Worm (Caenorhabditis elegans) whole organism, L4 larva: ENCODE measurements around the gene gas-1.

Experiments
- F10B5.3 ChIP-seq: sonication (generic microtip); optimal IDR thresholded peaks from 2 replicates; lab custom pipeline; 2016; ENCODE audit warnings: mild to moderate bottlenecking, missing genetic modification characterization, missing compliant biosample characterization
- F26F4.8 ChIP-seq: fragments of 200-800 bp; sonication (Bioruptor generic); conservative IDR thresholded peaks from 2 replicates; pipeline ENCODE4 v1.3.6; 2022; ENCODE audit warnings: missing genetic modification characterization, missing compliant biosample characterization
- F44E2.7 ChIP-seq: fragments of 200-800 bp; sonication (Bioruptor generic); IDR thresholded peaks from 2 replicates; pipeline ENCODE4 v2.1.2; 2022; ENCODE audit warnings: missing genetic modification characterization, missing compliant biosample characterization
- T20F7.1 ChIP-seq: fragments of 200-800 bp; sonication (Bioruptor generic); optimal IDR thresholded peaks from 2 replicates; lab custom pipeline; 2018; ENCODE audit warnings: mild to moderate bottlenecking, missing genetic modification characterization, missing compliant biosample characterization
- Y48G9A.11 ChIP-seq: fragments of 200-800 bp; sonication (Bioruptor generic); IDR thresholded peaks from 2 replicates; pipeline ENCODE4 v1.3.6; 2022; ENCODE audit warnings: missing genetic modification reagents, missing genetic modification characterization, missing compliant biosample characterization
- Y75B8A.6 ChIP-seq: fragments of 200-800 bp; sonication (Bioruptor generic); IDR thresholded peaks from 2 replicates; pipeline ENCODE4 v1.3.6; 2022; ENCODE audit warnings: missing genetic modification reagents, missing genetic modification characterization, missing compliant biosample characterization
- aha-1 ChIP-seq: fragments of 150-350 bp; peaks from one replicate; lab custom pipeline; 2014; ENCODE audit warnings: missing biosample characterization, missing genetic modification characterization
- aly-2 ChIP-seq: sonication (generic microtip); optimal IDR thresholded peaks from 2 replicates; lab custom pipeline; 2018; ENCODE audit warnings: missing biosample characterization, missing genetic modification characterization
- arid-1 ChIP-seq: fragments of 200-800 bp; sonication (Bioruptor generic); conservative IDR thresholded peaks from 2 replicates; pipeline ENCODE4 v1.3.6; 2022; ENCODE audit warnings: missing genetic modification reagents, missing genetic modification characterization, missing compliant biosample characterization
- ceh-20 ChIP-seq: fragments of 200-800 bp; sonication (Bioruptor generic); IDR thresholded peaks from 2 replicates; pipeline ENCODE4 v1.3.6; 2022; ENCODE audit warnings: missing genetic modification reagents, missing genetic modification characterization, missing compliant biosample characterization
- ceh-28 ChIP-seq: fragments of 150-350 bp; optimal IDR thresholded peaks from 2 replicates; lab custom pipeline; 2014; ENCODE audit warnings: missing biosample characterization, missing genetic modification reagents, missing genetic modification characterization
- ceh-32 ChIP-seq: sonication (generic microtip); optimal IDR thresholded peaks from 2 replicates; lab custom pipeline; 2016; ENCODE audit warnings: mild to moderate bottlenecking, missing genetic modification characterization, missing compliant biosample characterization; ENCODE audit not compliant: poor library complexity
- ceh-44 ChIP-seq: fragments of 200-800 bp; sonication (Bioruptor generic); IDR thresholded peaks from 2 replicates; pipeline ENCODE4 v1.3.6; 2022; ENCODE audit warnings: missing genetic modification reagents, missing genetic modification characterization, missing compliant biosample characterization
- daf-16 ChIP-seq, 3 experiments: sonication (generic microtip); optimal IDR thresholded peaks; 2 replicates each; lab custom pipeline; 2016 to 2017; ENCODE audit warnings: missing genetic modification characterization in 3 of 3, missing genetic modification reagents in 3 of 3, mild to moderate bottlenecking in 2 of 3, missing compliant biosample characterization in 2 of 3, missing biosample characterization in 1 of 3, moderate library complexity in 1 of 3
- daf-8 ChIP-seq: fragments of 200-800 bp; sonication (Bioruptor generic); IDR thresholded peaks from 2 replicates; pipeline ENCODE4 v1.3.6; 2022; ENCODE audit warnings: missing genetic modification characterization, missing compliant biosample characterization
- dmd-6 ChIP-seq: fragments of 200-800 bp; sonication (Bioruptor generic); IDR thresholded peaks from 2 replicates; pipeline ENCODE4 v1.3.6; 2022; ENCODE audit warnings: missing genetic modification reagents, missing genetic modification characterization, missing compliant biosample characterization
- dmd-8 ChIP-seq: fragments of 200-800 bp; sonication (Bioruptor generic); IDR thresholded peaks from 2 replicates; pipeline ENCODE4 v1.3.6; 2022; ENCODE audit warnings: missing genetic modification characterization, missing compliant biosample characterization
- dve-1 ChIP-seq: sonication (generic microtip); optimal IDR thresholded peaks from 2 replicates; lab custom pipeline; 2017; ENCODE audit warnings: antibody characterized with exemption, mild to moderate bottlenecking, missing genetic modification characterization, missing compliant biosample characterization; ENCODE audit not compliant: insufficient read depth
- egl-27 ChIP-seq: sonication (generic microtip); optimal IDR thresholded peaks from 3 replicates; lab custom pipeline; 2017; ENCODE audit warnings: missing biosample characterization, missing genetic modification reagents, missing genetic modification characterization
- fos-1 ChIP-seq: fragments of 150-350 bp; optimal IDR thresholded peaks from 2 replicates; lab custom pipeline; 2014; ENCODE audit warnings: missing biosample characterization, missing genetic modification characterization
- gei-8 ChIP-seq: fragments of 200-800 bp; sonication (Bioruptor generic); optimal IDR thresholded peaks from 2 replicates; lab custom pipeline; 2018; ENCODE audit warnings: mild to moderate bottlenecking, missing genetic modification characterization, missing compliant biosample characterization
- hlh-11 ChIP-seq: fragments of 200-800 bp; sonication (Bioruptor generic); optimal IDR thresholded peaks from 2 replicates; lab custom pipeline; 2018; ENCODE audit warnings: mild to moderate bottlenecking, missing genetic modification characterization, missing compliant biosample characterization
- hlh-30 ChIP-seq: sonication (generic microtip); optimal IDR thresholded peaks from 2 replicates; lab custom pipeline; 2017; ENCODE audit warnings: antibody characterized with exemption, mild to moderate bottlenecking, missing genetic modification characterization, missing compliant biosample characterization; ENCODE audit not compliant: insufficient read depth
- hmg-1.1 ChIP-seq: fragments of 200-800 bp; sonication (Bioruptor generic); IDR thresholded peaks from 2 replicates; pipeline ENCODE4 v1.3.6; 2022; ENCODE audit warnings: missing genetic modification reagents, missing genetic modification characterization, missing compliant biosample characterization
- lim-7 ChIP-seq: fragments of 200-800 bp; sonication (Bioruptor generic); IDR thresholded peaks from 2 replicates; pipeline ENCODE4 v1.3.6; 2022; ENCODE audit warnings: missing genetic modification characterization, missing compliant biosample characterization
- lin-13 ChIP-seq: fragments of 150-350 bp; optimal IDR thresholded peaks from 2 replicates; lab custom pipeline; 2014; ENCODE audit warnings: missing biosample characterization, missing genetic modification reagents, missing genetic modification characterization
- lin-15B ChIP-seq: fragments of 150-350 bp; sonication (generic microtip); optimal IDR thresholded peaks from 3 replicates; lab custom pipeline; 2014; ENCODE audit warnings: missing biosample characterization, missing genetic modification characterization
- lin-29 ChIP-seq: fragments of 200-800 bp; sonication (Bioruptor generic); IDR thresholded peaks from 2 replicates; pipeline ENCODE4 v1.3.6; 2022; ENCODE audit warnings: missing genetic modification reagents, missing genetic modification characterization, missing compliant biosample characterization
- lin-38 ChIP-seq: fragments of 200-800 bp; sonication (Bioruptor generic); IDR thresholded peaks from 2 replicates; pipeline ENCODE4 v1.3.6; 2022; ENCODE audit warnings: missing genetic modification reagents, missing genetic modification characterization, missing compliant biosample characterization
- lin-39 ChIP-seq: fragments of 150-350 bp; optimal IDR thresholded peaks from 2 replicates; lab custom pipeline; 2014; ENCODE audit warnings: missing biosample characterization, missing genetic modification reagents, missing genetic modification characterization
- lsy-2 ChIP-seq, 2 experiments: fragments of 150-350 bp in 1 of 2; sonication (generic microtip) in 1 of 2; optimal IDR thresholded peaks; 2 replicates each; lab custom pipeline; 2014 to 2017; ENCODE audit warnings: missing biosample characterization in 2 of 2, missing genetic modification characterization in 2 of 2
- mdt-29 ChIP-seq: fragments of 200-800 bp; sonication (Bioruptor generic); IDR thresholded peaks from 2 replicates; pipeline ENCODE4 v1.3.6; 2022; ENCODE audit warnings: missing genetic modification reagents, missing genetic modification characterization, missing compliant biosample characterization
- mep-1 ChIP-seq: fragments of 150-350 bp; sonication (generic microtip); optimal IDR thresholded peaks from 3 replicates; lab custom pipeline; 2014; ENCODE audit warnings: missing biosample characterization, missing genetic modification characterization
- mes-2 ChIP-seq: sonication (generic microtip); optimal IDR thresholded peaks from 2 replicates; lab custom pipeline; 2016; ENCODE audit warnings: missing genotype, mild to moderate bottlenecking, missing genetic modification characterization, missing compliant biosample characterization; ENCODE audit not compliant: poor library complexity, severe bottlenecking
- nhr-25 ChIP-seq: sonication (generic microtip); optimal IDR thresholded peaks from 2 replicates; lab custom pipeline; 2017; ENCODE audit warnings: missing genetic modification characterization, mild to moderate bottlenecking, missing compliant biosample characterization, antibody characterized with exemption, moderate library complexity, borderline replicate concordance; ENCODE audit not compliant: insufficient read depth
- nhr-28 ChIP-seq: fragments of 150-350 bp; optimal IDR thresholded peaks from 2 replicates; lab custom pipeline; 2014; ENCODE audit warnings: missing biosample characterization, missing genetic modification characterization
- nhr-42 ChIP-seq: fragments of 200-800 bp; sonication (Bioruptor generic); IDR thresholded peaks from 2 replicates; pipeline ENCODE4 v1.3.6; 2022; ENCODE audit warnings: missing genetic modification characterization, missing compliant biosample characterization
- nhr-77 ChIP-seq: fragments of 150-350 bp; optimal IDR thresholded peaks from 2 replicates; lab custom pipeline; 2014; ENCODE audit warnings: missing biosample characterization, missing genetic modification characterization
- php-3 ChIP-seq: fragments of 200-800 bp; sonication (Bioruptor generic); IDR thresholded peaks from 2 replicates; pipeline ENCODE4 v1.3.6; 2022; ENCODE audit warnings: missing genetic modification reagents, missing genetic modification characterization, missing compliant biosample characterization
- pqm-1 ChIP-seq: sonication (generic microtip); optimal IDR thresholded peaks from 2 replicates; lab custom pipeline; 2017; ENCODE audit warnings: missing biosample characterization, missing genetic modification characterization
- rbr-2 ChIP-seq: sonication (generic microtip); optimal IDR thresholded peaks from 2 replicates; lab custom pipeline; 2016; ENCODE audit warnings: missing genotype, missing genetic modification characterization, missing compliant biosample characterization
- sdz-12 ChIP-seq: fragments of 200-800 bp; sonication (Bioruptor generic); optimal IDR thresholded peaks from 2 replicates; lab custom pipeline; 2018; ENCODE audit warnings: mild to moderate bottlenecking, missing genetic modification characterization, missing compliant biosample characterization
- set-16 ChIP-seq: fragments of 200-800 bp; sonication (Bioruptor generic); IDR thresholded peaks from 2 replicates; pipeline ENCODE4 v1.3.6; 2022; ENCODE audit warnings: missing genetic modification reagents, missing genetic modification characterization, missing compliant biosample characterization
- snpc-1.2 ChIP-seq: fragments of 200-800 bp; sonication (Bioruptor generic); IDR thresholded peaks from 2 replicates; pipeline ENCODE4 v1.3.6; 2022; ENCODE audit warnings: missing genetic modification reagents, missing genetic modification characterization, missing compliant biosample characterization
- spr-1 ChIP-seq: sonication (generic microtip); optimal IDR thresholded peaks from 2 replicates; lab custom pipeline; 2016; ENCODE audit warnings: mild to moderate bottlenecking, missing genetic modification characterization, missing compliant biosample characterization
- spr-3 ChIP-seq: fragments of 200-800 bp; sonication (Bioruptor generic); optimal IDR thresholded peaks from 2 replicates; lab custom pipeline; 2018; ENCODE audit warnings: mild to moderate bottlenecking, missing genetic modification characterization, missing compliant biosample characterization
- tag-97 ChIP-seq: fragments of 200-800 bp; sonication (Bioruptor generic); IDR thresholded peaks from 2 replicates; pipeline ENCODE4 v1.3.6; 2022; ENCODE audit warnings: missing genetic modification characterization, missing compliant biosample characterization
- unc-62 ChIP-seq, 3 experiments: fragments of 150-350 bp in 1 of 3; sonication (generic microtip); optimal IDR thresholded peaks in 2 of 3; peaks in 1 of 3; 1 replicate in 1 of 3; 2 replicates in 2 of 3; lab custom pipeline; 2014 to 2017; ENCODE audit warnings: missing biosample characterization in 3 of 3, missing genetic modification characterization in 3 of 3, missing genetic modification reagents in 3 of 3, missing genotype in 1 of 3
- zip-11 ChIP-seq: fragments of 200-800 bp; sonication (Bioruptor generic); IDR thresholded peaks from 2 replicates; pipeline ENCODE4 v1.3.6; 2022; ENCODE audit warnings: missing genetic modification characterization, missing compliant biosample characterization
- ztf-11 ChIP-seq: fragments of 150-350 bp; optimal IDR thresholded peaks from 2 replicates; lab custom pipeline; 2014; ENCODE audit warnings: missing biosample characterization, missing genetic modification characterization
- ztf-7 ChIP-seq: fragments of 150-350 bp; optimal IDR thresholded peaks from 2 replicates; lab custom pipeline; 2014; ENCODE audit warnings: missing biosample characterization, missing genetic modification characterization

Gene gas-1

DNA sequence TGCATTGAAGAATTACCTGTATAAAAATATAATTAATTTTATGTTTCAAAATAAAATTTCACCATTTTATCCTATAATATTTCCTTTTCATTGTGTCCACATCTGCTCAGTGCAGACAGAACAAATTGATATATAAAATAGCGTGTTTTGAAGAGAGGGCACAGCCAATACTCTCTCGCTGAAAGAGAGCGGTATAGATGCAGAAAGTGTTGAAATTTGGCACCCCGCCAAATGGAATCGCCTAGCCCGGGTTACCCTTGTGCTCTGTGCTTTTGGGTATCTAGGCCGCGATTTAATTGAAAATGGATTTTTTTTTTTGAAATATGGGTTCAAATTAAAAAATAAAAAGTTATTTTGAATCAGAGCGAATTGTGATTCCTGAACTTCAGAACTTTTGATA is 27.0 kb upstream of the gas-1 start:
- TF ChIP-seq hlh-11 (tag; lab: Kevin White, UChicago) (peak; percentile 35), F44E2.7 (no peak), ztf-11 (tag; lab: Kevin White, UChicago) (no peak), tag-97 (GFP tag; lab: Robert Waterston, UW) (no peak), F26F4.8 (GFP tag; lab: Robert Waterston, UW) (no peak), aly-2 (no peak), Y75B8A.6 (no peak), zip-11 (GFP tag; lab: Robert Waterston, UW) (no peak), hmg-1.1 (GFP tag; lab: Robert Waterston, UW) (no peak; the same call in 1 of the 2 replicates), aha-1 (peak; percentile 57), lsy-2 (tag; optimal IDR thresholded peaks at IDR 0.05; lab: Kevin White, UChicago) (peak in 1 of 2 experiments; percentile 43), spr-1 (no peak), T20F7.1 (GFP tag; lab: Kevin White, UChicago) (no peak), pqm-1 (tag; lab: Kevin White, UChicago) (no peak), ceh-20 (GFP tag; lab: Robert Waterston, UW) (no peak), snpc-1.2 (GFP tag; lab: Robert Waterston, UW) (no peak), lin-39 (tag; lab: Kevin White, UChicago) (no peak), ztf-7 (tag; lab: Kevin White, UChicago) (no peak), lim-7 (no peak), gei-8 (GFP tag; lab: Kevin White, UChicago) (no peak), nhr-42 (GFP tag; lab: Robert Waterston, UW) (no peak), ceh-28 (tag; lab: Kevin White, UChicago) (no peak), fos-1 (tag; lab: Kevin White, UChicago) (no peak), rbr-2 (tag; lab: Kevin White, UChicago) (no peak), mep-1 (tag; lab: Kevin White, UChicago) (peak; percentile 22), dmd-6 (GFP tag; lab: Robert Waterston, UW) (0 out of 2 replicates have a peak, but pooled peaks have one; percentile 17), mes-2 (tag; lab: Kevin White, UChicago) (peak; percentile 40), mdt-29 (no peak), php-3 (GFP tag; lab: Robert Waterston, UW) (no peak), sdz-12 (GFP tag; lab: Kevin White, UChicago) (no peak), lin-38 (no peak), Y48G9A.11 (GFP tag; lab: Robert Waterston, UW) (no peak), hlh-30 (tag; lab: Kevin White, UChicago) (peak; percentile 3), ceh-44 (GFP tag; lab: Robert Waterston, UW) (no peak), arid-1 (GFP tag; lab: Robert Waterston, UW) (no peak), nhr-77 (tag; lab: Kevin White, UChicago) (no peak), spr-3 (GFP tag; lab: Kevin White, UChicago) (no peak), lin-29 (no peak), egl-27 (tag; lab: Kevin White, UChicago) (no peak), ceh-32 (no peak), lin-13 (GFP tag; lab: Kevin White, UChicago) (no peak), daf-16 (GFP tag; optimal IDR thresholded peaks at IDR 0.05; lab: Kevin White, UChicago) (no peak), daf-16 (tag; optimal IDR thresholded peaks at IDR 0.05; lab: Kevin White, UChicago) (peak; percentile 4), set-16 (no peak), dve-1 (tag; lab: Kevin White, UChicago) (peak; percentile 58), lin-15B (tag; lab: Kevin White, UChicago) (no peak), nhr-28 (tag; lab: Kevin White, UChicago) (no peak), nhr-25 (no peak), dmd-8 (GFP tag; lab: Robert Waterston, UW) (no peak), unc-62 (GFP tag; optimal IDR thresholded peaks at IDR 0.05 in 1 of 2; lab: Kevin White, UChicago) (no peak), unc-62 (tag; optimal IDR thresholded peaks at IDR 0.05; lab: Kevin White, UChicago) (no peak), F10B5.3 (tag; lab: Kevin White, UChicago) (no peak), daf-8 (no peak)
